Fruit fly (Drosophila melanogaster): ENCODE measurements around the gene Oseg4.

The Oseg4 gene

dm6 chr3L:1730873-1731272 is 4.7 kb downstream of the Oseg4 start, which contains the start of gene drpr:
Gene drpr (minus strand): TSS chr3L:1731107.
- no peak for TF ChIP-seq sqz (GFP tag; optimal IDR thresholded peaks at IDR 0.05)
- TF ChIP-seq CG1832 (GFP tag; optimal IDR thresholded peaks at IDR 0.05), result no peak
- TF ChIP-seq chif (GFP tag; optimal IDR thresholded peaks at IDR 0.05), result no peak
- TF ChIP-seq CG8944 (GFP tag; optimal IDR thresholded peaks at IDR 0.05), result no peak
- TF ChIP-seq CG15601 (tag; optimal IDR thresholded peaks at IDR 0.05), result peak; percentile 11
- TF ChIP-seq CG9817 (tag; optimal IDR thresholded peaks at IDR 0.05), result no peak
- peak; percentile 45; the same call in 1 of the 3 replicates for TF ChIP-seq knrl (GFP tag; IDR thresholded peaks at IDR 0.05; ENCODE audit: partially characterized antibody)
- TF ChIP-seq dpn (GFP tag; optimal IDR thresholded peaks at IDR 0.05), result no peak
- TF ChIP-seq Blimp-1 (GFP tag; optimal IDR thresholded peaks at IDR 0.05), result no peak
- TF ChIP-seq klu (GFP tag; IDR thresholded peaks at IDR 0.05), result no peak
- TF ChIP-seq CG14050 (GFP tag; IDR thresholded peaks at IDR 0.05), result no peak
- no peak for TF ChIP-seq Hsf (GFP tag; optimal IDR thresholded peaks at IDR 0.05)
- no peak for TF ChIP-seq Atf6 (GFP tag; IDR thresholded peaks at IDR 0.05)
- TF ChIP-seq Dp (GFP tag; optimal IDR thresholded peaks at IDR 0.05), result peak; percentile 71
- TF ChIP-seq CG6791 (GFP tag; IDR thresholded peaks at IDR 0.05; ENCODE audit: partially characterized antibody), result peak; percentile 6; the same call in 1 of the 3 replicates
- no peak for TF ChIP-seq org-1 (GFP tag; optimal IDR thresholded peaks at IDR 0.05)
- TF ChIP-seq CG3407 (GFP tag; optimal IDR thresholded peaks at IDR 0.05), result no peak
- no peak for TF ChIP-seq ems (GFP tag; optimal IDR thresholded peaks at IDR 0.05)
- TF ChIP-seq lmd (GFP tag; IDR thresholded peaks at IDR 0.05), result no peak
- TF ChIP-seq CG4282 (GFP tag; optimal IDR thresholded peaks at IDR 0.05), result no peak
- TF ChIP-seq cwo (GFP tag; optimal IDR thresholded peaks at IDR 0.05), result no peak
- TF ChIP-seq ind (GFP tag; optimal IDR thresholded peaks at IDR 0.05), result no peak
- no peak for TF ChIP-seq CG6683 (GFP tag; optimal IDR thresholded peaks at IDR 0.05)
- TF ChIP-seq ssp (GFP tag; IDR thresholded peaks at IDR 0.05), result no peak
- no peak for TF ChIP-seq zen2 (GFP tag; IDR thresholded peaks at IDR 0.05; ENCODE audit: partially characterized antibody)
- no peak for TF ChIP-seq peb (GFP tag; IDR thresholded peaks at IDR 0.05)
- TF ChIP-seq CG11504 (tag; optimal IDR thresholded peaks at IDR 0.05), result peak; percentile 42
- peak; percentile 17 for TF ChIP-seq MTF-1 (GFP tag; optimal IDR thresholded peaks at IDR 0.05; ENCODE audit: borderline replicate concordance)
- no peak for TF ChIP-seq CG10274 (GFP tag; optimal IDR thresholded peaks at IDR 0.05)
- TF ChIP-seq jumu (GFP tag; optimal IDR thresholded peaks at IDR 0.05), result no peak
- TF ChIP-seq p53 (GFP tag; optimal IDR thresholded peaks at IDR 0.05), result no peak
- TF ChIP-seq insv (GFP tag; optimal IDR thresholded peaks at IDR 0.05), result no peak
- peak; percentile 24 for TF ChIP-seq Sox100B (GFP tag; optimal IDR thresholded peaks at IDR 0.05)
- TF ChIP-seq gsb (GFP tag; IDR thresholded peaks at IDR 0.05), result no peak
- TF ChIP-seq nerfin-1 (tag; optimal IDR thresholded peaks at IDR 0.05), result peak; percentile 21
- 0 out of 2 replicates have a peak, but pooled peaks have one; percentile 16 for TF ChIP-seq CG9932 (GFP tag; IDR thresholded peaks at IDR 0.05)
- TF ChIP-seq CG6254 (GFP tag; optimal IDR thresholded peaks at IDR 0.05), result no peak
- TF ChIP-seq rib (GFP tag; IDR thresholded peaks at IDR 0.05), result 0 out of 2 replicates have a peak, but pooled peaks have one; percentile 33
- TF ChIP-seq ab (GFP tag; optimal IDR thresholded peaks at IDR 0.05), result no peak
- 0 out of 3 replicates have a peak, but pooled peaks have one; percentile 24 for TF ChIP-seq CG2199 (GFP tag; IDR thresholded peaks at IDR 0.05)
- TF ChIP-seq ase (GFP tag; IDR thresholded peaks at IDR 0.05), result no peak
- no peak for TF ChIP-seq CG17328 (GFP tag; IDR thresholded peaks at IDR 0.05)
- TF ChIP-seq Mad (GFP tag; optimal IDR thresholded peaks at IDR 0.05), result peak; percentile 3
- no peak for TF ChIP-seq CG10366 (GFP tag; IDR thresholded peaks at IDR 0.05)
- TF ChIP-seq gce (GFP tag; IDR thresholded peaks at IDR 0.05), result no peak
- no peak for TF ChIP-seq CG30403 (GFP tag; optimal IDR thresholded peaks at IDR 0.05)
- peak; percentile 82 for TF ChIP-seq CG15514 (GFP tag; optimal IDR thresholded peaks at IDR 0.05)
- TF ChIP-seq CG6654 (GFP tag; optimal IDR thresholded peaks at IDR 0.05), result no peak
- TF ChIP-seq cg (GFP tag; optimal IDR thresholded peaks at IDR 0.05), result no peak
- TF ChIP-seq MESR4 (GFP tag; optimal IDR thresholded peaks at IDR 0.05), result peak; percentile 79
- TF ChIP-seq Tbp (GFP tag; optimal IDR thresholded peaks at IDR 0.05), result no peak
